Worm (Caenorhabditis elegans) whole organism, L4 larva: Measurements from ENCODE around the gene W09H1.4.

Experiments used
- D1046.2 ChIP-seq: fragments of 200-800 bp; sonication (Bioruptor generic); IDR thresholded peaks from 2 replicates; pipeline ENCODE4 v1.3.6; 2022; ENCODE audit warnings: missing genetic modification characterization, missing compliant biosample characterization
- F37D6.2 ChIP-seq: sonication (generic microtip); optimal IDR thresholded peaks from 2 replicates; lab custom pipeline; 2016; ENCODE audit warnings: mild to moderate bottlenecking, missing genetic modification characterization, missing compliant biosample characterization
- ZK337.2 ChIP-seq: fragments of 200-800 bp; sonication (Bioruptor generic); IDR thresholded peaks from 2 replicates; pipeline ENCODE4 v1.3.6; 2022; ENCODE audit warnings: missing genetic modification reagents, missing genetic modification characterization, missing compliant biosample characterization
- aha-1 ChIP-seq: fragments of 150-350 bp; peaks from one replicate; lab custom pipeline; 2014; ENCODE audit warnings: missing biosample characterization, missing genetic modification characterization
- aly-2 ChIP-seq: sonication (generic microtip); optimal IDR thresholded peaks from 2 replicates; lab custom pipeline; 2018; ENCODE audit warnings: missing biosample characterization, missing genetic modification characterization
- ceh-20 ChIP-seq: fragments of 200-800 bp; sonication (Bioruptor generic); IDR thresholded peaks from 2 replicates; pipeline ENCODE4 v1.3.6; 2022; ENCODE audit warnings: missing genetic modification reagents, missing genetic modification characterization, missing compliant biosample characterization
- ceh-28 ChIP-seq: fragments of 150-350 bp; optimal IDR thresholded peaks from 2 replicates; lab custom pipeline; 2014; ENCODE audit warnings: missing biosample characterization, missing genetic modification reagents, missing genetic modification characterization
- ceh-32 ChIP-seq: sonication (generic microtip); optimal IDR thresholded peaks from 2 replicates; lab custom pipeline; 2016; ENCODE audit warnings: mild to moderate bottlenecking, missing genetic modification characterization, missing compliant biosample characterization; ENCODE audit not compliant: poor library complexity
- ceh-44 ChIP-seq: fragments of 200-800 bp; sonication (Bioruptor generic); IDR thresholded peaks from 2 replicates; pipeline ENCODE4 v1.3.6; 2022; ENCODE audit warnings: missing genetic modification reagents, missing genetic modification characterization, missing compliant biosample characterization
- ceh-62 ChIP-seq: sonication (generic microtip); optimal IDR thresholded peaks from 2 replicates; lab custom pipeline; 2017; ENCODE audit warnings: missing biosample characterization, missing genetic modification characterization
- ceh-82 ChIP-seq: sonication (generic microtip); optimal IDR thresholded peaks from 2 replicates; lab custom pipeline; 2017; ENCODE audit warnings: missing biosample characterization, missing genetic modification characterization
- daf-16 ChIP-seq, 3 experiments: sonication (generic microtip); optimal IDR thresholded peaks; 2 replicates each; lab custom pipeline; 2016 to 2017; ENCODE audit warnings: missing genetic modification characterization in 3 of 3, missing genetic modification reagents in 3 of 3, mild to moderate bottlenecking in 2 of 3, missing compliant biosample characterization in 2 of 3, missing biosample characterization in 1 of 3, moderate library complexity in 1 of 3
- daf-19 ChIP-seq: fragments of 200-800 bp; sonication (Bioruptor generic); conservative IDR thresholded peaks from 2 replicates; pipeline ENCODE4 v1.3.6; 2022; ENCODE audit warnings: missing genetic modification characterization, missing compliant biosample characterization
- daf-8 ChIP-seq: fragments of 200-800 bp; sonication (Bioruptor generic); IDR thresholded peaks from 2 replicates; pipeline ENCODE4 v1.3.6; 2022; ENCODE audit warnings: missing genetic modification characterization, missing compliant biosample characterization
- dmd-6 ChIP-seq: fragments of 200-800 bp; sonication (Bioruptor generic); IDR thresholded peaks from 2 replicates; pipeline ENCODE4 v1.3.6; 2022; ENCODE audit warnings: missing genetic modification reagents, missing genetic modification characterization, missing compliant biosample characterization
- dpl-1 ChIP-seq: fragments of 150-350 bp; optimal IDR thresholded peaks from 2 replicates; lab custom pipeline; 2014; ENCODE audit warnings: missing biosample characterization, missing genetic modification reagents, missing genetic modification characterization
- dve-1 ChIP-seq: sonication (generic microtip); optimal IDR thresholded peaks from 2 replicates; lab custom pipeline; 2017; ENCODE audit warnings: antibody characterized with exemption, mild to moderate bottlenecking, missing genetic modification characterization, missing compliant biosample characterization; ENCODE audit not compliant: insufficient read depth
- gei-8 ChIP-seq: fragments of 200-800 bp; sonication (Bioruptor generic); optimal IDR thresholded peaks from 2 replicates; lab custom pipeline; 2018; ENCODE audit warnings: mild to moderate bottlenecking, missing genetic modification characterization, missing compliant biosample characterization
- hlh-11 ChIP-seq: fragments of 200-800 bp; sonication (Bioruptor generic); optimal IDR thresholded peaks from 2 replicates; lab custom pipeline; 2018; ENCODE audit warnings: mild to moderate bottlenecking, missing genetic modification characterization, missing compliant biosample characterization
- hlh-30 ChIP-seq: sonication (generic microtip); optimal IDR thresholded peaks from 2 replicates; lab custom pipeline; 2017; ENCODE audit warnings: antibody characterized with exemption, mild to moderate bottlenecking, missing genetic modification characterization, missing compliant biosample characterization; ENCODE audit not compliant: insufficient read depth
- hmg-1.1 ChIP-seq: fragments of 200-800 bp; sonication (Bioruptor generic); IDR thresholded peaks from 2 replicates; pipeline ENCODE4 v1.3.6; 2022; ENCODE audit warnings: missing genetic modification reagents, missing genetic modification characterization, missing compliant biosample characterization
- lin-15B ChIP-seq: fragments of 150-350 bp; sonication (generic microtip); optimal IDR thresholded peaks from 3 replicates; lab custom pipeline; 2014; ENCODE audit warnings: missing biosample characterization, missing genetic modification characterization
- lin-39 ChIP-seq: fragments of 150-350 bp; optimal IDR thresholded peaks from 2 replicates; lab custom pipeline; 2014; ENCODE audit warnings: missing biosample characterization, missing genetic modification reagents, missing genetic modification characterization
- mdl-1 ChIP-seq, 2 experiments: fragments of 150-350 bp in 1 of 2; sonication (generic microtip) in 1 of 2; optimal IDR thresholded peaks; 2 replicates each; lab custom pipeline; 2014 to 2017; ENCODE audit warnings: missing biosample characterization in 2 of 2, missing genetic modification characterization in 2 of 2
- mdt-29 ChIP-seq: fragments of 200-800 bp; sonication (Bioruptor generic); IDR thresholded peaks from 2 replicates; pipeline ENCODE4 v1.3.6; 2022; ENCODE audit warnings: missing genetic modification reagents, missing genetic modification characterization, missing compliant biosample characterization
- mep-1 ChIP-seq: fragments of 150-350 bp; sonication (generic microtip); optimal IDR thresholded peaks from 3 replicates; lab custom pipeline; 2014; ENCODE audit warnings: missing biosample characterization, missing genetic modification characterization
- mes-2 ChIP-seq: sonication (generic microtip); optimal IDR thresholded peaks from 2 replicates; lab custom pipeline; 2016; ENCODE audit warnings: missing genotype, mild to moderate bottlenecking, missing genetic modification characterization, missing compliant biosample characterization; ENCODE audit not compliant: poor library complexity, severe bottlenecking
- mxl-3 ChIP-seq: fragments of 200-800 bp; sonication (Bioruptor generic); optimal IDR thresholded peaks from 2 replicates; lab custom pipeline; 2018; ENCODE audit warnings: mild to moderate bottlenecking, missing genetic modification characterization, missing compliant biosample characterization
- nhr-102 ChIP-seq: sonication (generic microtip); optimal IDR thresholded peaks from 2 replicates; lab custom pipeline; 2016; ENCODE audit warnings: mild to moderate bottlenecking, missing genetic modification characterization, moderate library complexity, missing compliant biosample characterization
- nhr-11 ChIP-seq: fragments of 150-350 bp; optimal IDR thresholded peaks from 2 replicates; lab custom pipeline; 2014; ENCODE audit warnings: missing biosample characterization, missing genetic modification characterization
- nhr-25 ChIP-seq: sonication (generic microtip); optimal IDR thresholded peaks from 2 replicates; lab custom pipeline; 2017; ENCODE audit warnings: missing genetic modification characterization, mild to moderate bottlenecking, missing compliant biosample characterization, antibody characterized with exemption, moderate library complexity, borderline replicate concordance; ENCODE audit not compliant: insufficient read depth
- nhr-28 ChIP-seq: fragments of 150-350 bp; optimal IDR thresholded peaks from 2 replicates; lab custom pipeline; 2014; ENCODE audit warnings: missing biosample characterization, missing genetic modification characterization
- nhr-48 ChIP-seq: sonication (generic microtip); optimal IDR thresholded peaks from 2 replicates; lab custom pipeline; 2016; ENCODE audit warnings: mild to moderate bottlenecking, missing genetic modification characterization, missing compliant biosample characterization
- nhr-77 ChIP-seq: fragments of 150-350 bp; optimal IDR thresholded peaks from 2 replicates; lab custom pipeline; 2014; ENCODE audit warnings: missing biosample characterization, missing genetic modification characterization
- pha-4 ChIP-seq, 2 experiments: fragments of 150-350 bp in 1 of 2; fragments of 200-800 bp in 1 of 2; sonication (Bioruptor generic) in 1 of 2; IDR thresholded peaks in 1 of 2; optimal IDR thresholded peaks in 1 of 2; 2 replicates each; pipeline versions ENCODE4 v1.3.6 to Lab custom; 2014 to 2022; ENCODE audit warnings: missing genetic modification characterization in 2 of 2, missing genetic modification reagents in 2 of 2, missing biosample characterization in 1 of 2, missing compliant biosample characterization in 1 of 2
- php-3 ChIP-seq: fragments of 200-800 bp; sonication (Bioruptor generic); IDR thresholded peaks from 2 replicates; pipeline ENCODE4 v1.3.6; 2022; ENCODE audit warnings: missing genetic modification reagents, missing genetic modification characterization, missing compliant biosample characterization
- spr-1 ChIP-seq: sonication (generic microtip); optimal IDR thresholded peaks from 2 replicates; lab custom pipeline; 2016; ENCODE audit warnings: mild to moderate bottlenecking, missing genetic modification characterization, missing compliant biosample characterization
- tag-97 ChIP-seq: fragments of 200-800 bp; sonication (Bioruptor generic); IDR thresholded peaks from 2 replicates; pipeline ENCODE4 v1.3.6; 2022; ENCODE audit warnings: missing genetic modification characterization, missing compliant biosample characterization
- unc-130 ChIP-seq: sonication (generic microtip); optimal IDR thresholded peaks from 2 replicates; lab custom pipeline; 2016; ENCODE audit warnings: missing genetic modification reagents, missing genetic modification characterization, missing compliant biosample characterization
- unc-62 ChIP-seq, 3 experiments: fragments of 150-350 bp in 1 of 3; sonication (generic microtip); optimal IDR thresholded peaks in 2 of 3; peaks in 1 of 3; 1 replicate in 1 of 3; 2 replicates in 2 of 3; lab custom pipeline; 2014 to 2017; ENCODE audit warnings: missing biosample characterization in 3 of 3, missing genetic modification characterization in 3 of 3, missing genetic modification reagents in 3 of 3, missing genotype in 1 of 3
- zag-1 ChIP-seq: fragments of 150-350 bp; optimal IDR thresholded peaks from 2 replicates; lab custom pipeline; 2014; ENCODE audit warnings: missing biosample characterization, missing genetic modification characterization
- zfp-3 ChIP-seq: fragments of 200-800 bp; sonication (Bioruptor generic); conservative IDR thresholded peaks from 2 replicates; pipeline ENCODE4 v1.3.6; 2022; ENCODE audit warnings: missing genetic modification reagents, missing genetic modification characterization, missing compliant biosample characterization
- zip-11 ChIP-seq: fragments of 200-800 bp; sonication (Bioruptor generic); IDR thresholded peaks from 2 replicates; pipeline ENCODE4 v1.3.6; 2022; ENCODE audit warnings: missing genetic modification characterization, missing compliant biosample characterization
- ztf-11 ChIP-seq: fragments of 150-350 bp; optimal IDR thresholded peaks from 2 replicates; lab custom pipeline; 2014; ENCODE audit warnings: missing biosample characterization, missing genetic modification characterization
- ztf-7 ChIP-seq: fragments of 150-350 bp; optimal IDR thresholded peaks from 2 replicates; lab custom pipeline; 2014; ENCODE audit warnings: missing biosample characterization, missing genetic modification characterization

Gene W09H1.4

DNA sequence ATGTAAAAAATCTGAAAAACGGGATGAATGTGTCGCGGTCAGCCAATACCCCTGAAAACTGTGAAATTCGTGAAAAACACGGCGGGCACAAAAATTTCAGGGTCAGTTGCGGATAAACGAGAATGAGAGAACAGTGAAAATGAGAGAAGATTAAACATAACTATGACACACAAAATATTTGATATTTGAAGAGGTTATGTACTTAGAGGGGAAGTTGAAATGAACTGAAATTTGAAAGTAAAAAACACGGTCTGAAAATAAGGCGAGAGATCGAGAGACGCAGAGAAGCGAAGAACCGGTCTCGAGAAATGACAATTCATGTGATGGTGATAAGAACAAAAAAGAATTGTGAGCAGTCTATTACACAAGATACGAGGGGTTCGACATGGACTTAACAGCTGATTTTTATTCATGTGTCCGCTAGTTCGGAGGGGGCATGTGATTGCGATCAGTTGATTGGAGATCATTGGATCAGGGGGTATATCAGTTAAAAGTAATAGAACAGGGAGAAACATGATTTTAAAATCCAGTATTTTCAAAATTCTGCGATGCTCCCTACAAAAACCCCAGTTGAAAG is 17.6 kb upstream of the W09H1.4 start, which contains the start of gene moe-3:
Gene moe-3 (minus strand): TSS at position 51 of the 577 bp plus-strand sequence.
- peak; percentile 57 for TF ChIP-seq nhr-48 (tag; lab: Kevin White, UChicago)
- TF ChIP-seq nhr-28 (tag; lab: Kevin White, UChicago) = peak; percentile 61
- TF ChIP-seq daf-19 (GFP tag; lab: Robert Waterston, UW) = no peak
- TF ChIP-seq zip-11 (GFP tag; lab: Robert Waterston, UW) = no peak
- TF ChIP-seq ceh-32 (tag; lab: Kevin White, UChicago) = no peak
- peak; percentile 53 for TF ChIP-seq aha-1
- peak; percentile 68 for TF ChIP-seq dve-1 (tag; lab: Kevin White, UChicago)
- TF ChIP-seq mep-1 = peak; percentile 15
- no peak for TF ChIP-seq D1046.2 (GFP tag; lab: Robert Waterston, UW)
- no peak for TF ChIP-seq daf-16 (GFP tag; optimal IDR thresholded peaks at IDR 0.05; lab: Kevin White, UChicago)
- TF ChIP-seq daf-16 (tag; optimal IDR thresholded peaks at IDR 0.05; lab: Kevin White, UChicago) = peak; percentile 63
- TF ChIP-seq ZK337.2 (GFP tag; lab: Robert Waterston, UW) = no peak
- no peak for TF ChIP-seq hmg-1.1
- 0 out of 2 replicates have a peak, but pooled peaks have one; percentile 25 for TF ChIP-seq php-3 (GFP tag; lab: Robert Waterston, UW)
- TF ChIP-seq hlh-30 (tag; lab: Kevin White, UChicago) = peak; percentile 93
- no peak for TF ChIP-seq aly-2 (tag; lab: Kevin White, UChicago)
- no peak for TF ChIP-seq ceh-82 (tag; lab: Kevin White, UChicago)
- TF ChIP-seq nhr-25 (tag; lab: Kevin White, UChicago) = no peak
- peak in 1 of 2 experiments; percentile 13 for TF ChIP-seq mdl-1 (tag; optimal IDR thresholded peaks at IDR 0.05; lab: Kevin White, UChicago)
- TF ChIP-seq lin-15B (tag; lab: Kevin White, UChicago) = no peak
- no peak for TF ChIP-seq pha-4 (GFP tag; IDR thresholded peaks at IDR 0.05; lab: Robert Waterston, UW)
- TF ChIP-seq pha-4 (tag; optimal IDR thresholded peaks at IDR 0.05; lab: Kevin White, UChicago) = no peak
- no peak for TF ChIP-seq gei-8
- peak; percentile 9 for TF ChIP-seq nhr-102
- TF ChIP-seq nhr-77 (tag; lab: Kevin White, UChicago) = peak; percentile 48
- TF ChIP-seq dpl-1 = no peak
- TF ChIP-seq ztf-7 (tag; lab: Kevin White, UChicago) = no peak
- no peak for TF ChIP-seq zfp-3 (GFP tag; lab: Robert Waterston, UW)
- TF ChIP-seq ceh-62 (tag; lab: Kevin White, UChicago) = no peak
- no peak for TF ChIP-seq unc-130
- no peak for TF ChIP-seq ceh-44 (GFP tag; lab: Robert Waterston, UW)
- TF ChIP-seq hlh-11 (tag; lab: Kevin White, UChicago) = peak; percentile 87
- TF ChIP-seq lin-39 (tag; lab: Kevin White, UChicago) = no peak
- TF ChIP-seq unc-62 (GFP tag; optimal IDR thresholded peaks at IDR 0.05 in 1 of 2; lab: Kevin White, UChicago) = peak in 1 of 2 experiments; percentile 40
- TF ChIP-seq unc-62 (tag; optimal IDR thresholded peaks at IDR 0.05; lab: Kevin White, UChicago) = no peak
- peak; percentile 82 for TF ChIP-seq dmd-6 (GFP tag; lab: Robert Waterston, UW)

DNA sequence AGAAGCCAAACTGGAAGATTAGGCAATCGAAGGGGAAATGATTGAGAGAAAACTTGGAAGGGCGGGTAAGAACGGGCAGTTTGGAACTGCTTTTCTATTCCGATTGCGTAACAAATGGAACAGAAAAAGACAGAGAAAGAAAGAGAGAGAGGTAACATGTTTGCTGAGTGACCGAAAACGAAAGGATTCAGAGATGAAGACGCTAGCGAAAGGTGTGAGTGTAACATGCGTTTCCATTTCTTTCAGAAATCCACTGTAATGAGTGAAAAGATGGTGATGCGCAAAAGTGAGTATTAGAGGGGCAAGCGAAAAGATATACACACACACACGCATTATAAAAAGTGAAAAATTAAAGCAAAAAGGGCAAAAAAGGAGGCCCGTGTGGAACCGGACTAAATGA is 15.8 kb upstream of the W09H1.4 start:
- TF ChIP-seq ceh-44 (GFP tag; lab: Robert Waterston, UW) (no peak), nhr-28 (tag; lab: Kevin White, UChicago) (peak; percentile 38), mxl-3 (GFP tag; lab: Kevin White, UChicago) (peak; percentile 16), hlh-11 (tag; lab: Kevin White, UChicago) (peak; percentile 52), pha-4 (GFP tag; IDR thresholded peaks at IDR 0.05; lab: Robert Waterston, UW) (no peak), pha-4 (tag; optimal IDR thresholded peaks at IDR 0.05; lab: Kevin White, UChicago) (no peak), zag-1 (tag; lab: Kevin White, UChicago) (no peak), mdt-29 (no peak), tag-97 (GFP tag; lab: Robert Waterston, UW) (no peak), ceh-20 (no peak), zfp-3 (GFP tag; lab: Robert Waterston, UW) (no peak), ztf-7 (tag; lab: Kevin White, UChicago) (no peak), spr-1 (tag; lab: Kevin White, UChicago) (peak; percentile 25), daf-8 (no peak), ceh-28 (tag; lab: Kevin White, UChicago) (no peak), ceh-82 (tag; lab: Kevin White, UChicago) (no peak), F37D6.2 (tag; lab: Kevin White, UChicago) (no peak), mes-2 (tag; lab: Kevin White, UChicago) (no peak), ztf-11 (tag; lab: Kevin White, UChicago) (no peak), nhr-11 (tag; lab: Kevin White, UChicago) (no peak), nhr-48 (tag; lab: Kevin White, UChicago) (peak; percentile 24), mep-1 (no peak)
